Worm (Caenorhabditis elegans): Measurements from ENCODE around the gene H02F09.2.
A peak's percentile ranks its signal among the peaks of the same experiment; 100 is the strongest.

DNA sequence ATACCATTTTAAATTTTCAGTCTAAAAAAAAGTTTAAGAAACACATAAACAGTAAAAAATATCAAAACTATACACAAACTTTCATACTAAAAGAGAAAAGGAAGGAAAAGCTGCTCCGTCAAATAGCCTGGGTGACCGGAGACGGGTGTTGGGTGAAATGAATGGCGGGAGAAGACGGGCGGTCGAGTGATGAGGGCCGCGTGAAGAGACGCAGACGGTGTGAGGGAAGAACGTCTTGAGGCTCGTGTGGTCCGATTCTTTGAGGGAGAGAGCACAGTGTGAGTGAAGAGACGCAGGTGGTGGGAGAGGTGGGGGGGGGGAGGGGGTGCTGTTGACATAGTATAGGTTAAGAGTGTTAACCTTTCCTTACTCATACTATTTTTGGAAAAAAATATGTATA, 43.0 kb upstream of the H02F09.2 start:
- TF ChIP-seq dao-5 (tag; optimal IDR thresholded peaks at IDR 0.05) (no peak), W03F9.2 (tag; optimal IDR thresholded peaks at IDR 0.05) (no peak), him-1 (tag; optimal IDR thresholded peaks at IDR 0.05) (peak; percentile 37)

All from whole organism, L4/young adult.